Fruit fly (Drosophila melanogaster) whole organism, embryonic: ENCODE measurements around the gene Ser.
A peak's percentile ranks its signal among the peaks of the same experiment; 100 is the strongest.

Experiments
- Bgb ChIP-seq: fragments of 200-800 bp; sonication (Bioruptor generic); IDR thresholded peaks from 2 replicates; pipeline ENCODE4 v1.3.6; 2022; ENCODE audit warnings: missing biosample characterization, missing genetic modification characterization; ENCODE audit not compliant: partially characterized antibody
- CG10321 ChIP-seq: fragments of 200-800 bp; sonication (Bioruptor generic); IDR thresholded peaks from 2 replicates; pipeline ENCODE4 v1.3.6; 2022; ENCODE audit warnings: missing biosample characterization, missing genetic modification characterization
- CG10366 ChIP-seq: fragments of 200-800 bp; sonication (Bioruptor generic); IDR thresholded peaks from 2 replicates; pipeline ENCODE4 v1.3.6; 2022; ENCODE audit warnings: missing biosample characterization, missing genetic modification characterization
- CG12071 ChIP-seq: fragments of 200-800 bp; sonication (Bioruptor generic); optimal IDR thresholded peaks from 3 replicates; lab custom pipeline; 2018; ENCODE audit warnings: missing biosample characterization, mild to moderate bottlenecking, missing genetic modification characterization
- CG1233 ChIP-seq: fragments of 200-800 bp; sonication (Bioruptor generic); optimal IDR thresholded peaks from 4 replicates; lab custom pipeline; 2018; ENCODE audit warnings: missing biosample characterization, mild to moderate bottlenecking, missing genetic modification characterization
- CG14667 ChIP-seq: fragments of 200-800 bp; sonication (Bioruptor generic); IDR thresholded peaks from 2 replicates; pipeline ENCODE4 v1.3.6; 2022; ENCODE audit warnings: missing biosample characterization, missing genetic modification characterization
- CG16779 ChIP-seq: fragments of 200-800 bp; sonication (Bioruptor generic); IDR thresholded peaks from 2 replicates; pipeline ENCODE4 v1.3.6; 2022; ENCODE audit warnings: missing biosample characterization, missing genetic modification characterization
- CG31441 ChIP-seq: fragments of 200-800 bp; sonication (Bioruptor generic); IDR thresholded peaks from 2 replicates; pipeline ENCODE4 v1.3.6; 2022; ENCODE audit warnings: missing biosample characterization, missing genetic modification characterization
- CG34422 ChIP-seq: fragments of 200-800 bp; sonication (Bioruptor generic); IDR thresholded peaks from 3 replicates; pipeline ENCODE4 v1.3.6; 2022; ENCODE audit warnings: missing biosample characterization, missing genetic modification characterization
- CG3838 ChIP-seq: fragments of 200-800 bp; sonication (Bioruptor generic); optimal IDR thresholded peaks from 3 replicates; lab custom pipeline; 2016; ENCODE audit warnings: missing biosample characterization, missing genetic modification characterization
- CG4282 ChIP-seq: fragments of 200-800 bp; sonication (Bioruptor generic); optimal IDR thresholded peaks from 2 replicates; lab custom pipeline; 2016; ENCODE audit warnings: missing biosample characterization, missing genetic modification characterization
- CG4707 ChIP-seq: fragments of 200-800 bp; sonication (Bioruptor generic); optimal IDR thresholded peaks from 2 replicates; lab custom pipeline; 2018; ENCODE audit warnings: missing biosample characterization, mild to moderate bottlenecking, missing genetic modification characterization, moderate library complexity
- CG5180 ChIP-seq: fragments of 200-800 bp; sonication (Bioruptor generic); optimal IDR thresholded peaks from 3 replicates; lab custom pipeline; 2017; ENCODE audit warnings: missing biosample characterization, missing genetic modification characterization, mild to moderate bottlenecking, moderate library complexity, missing genetic modification reagents
- CG5245 ChIP-seq: fragments of 200-800 bp; sonication (Bioruptor generic); optimal IDR thresholded peaks from 3 replicates; lab custom pipeline; 2016; ENCODE audit warnings: missing biosample characterization, missing genetic modification characterization
- CG6272 ChIP-seq: fragments of 200-800 bp; sonication (Bioruptor generic); IDR thresholded peaks from 2 replicates; pipeline ENCODE4 v1.3.6; 2022; ENCODE audit warnings: missing biosample characterization, missing genetic modification characterization
- CG6654 ChIP-seq: fragments of 200-800 bp; sonication (Bioruptor generic); optimal IDR thresholded peaks from 2 replicates; lab custom pipeline; 2017; ENCODE audit warnings: missing biosample characterization, mild to moderate bottlenecking, missing genetic modification characterization
- CG9437 ChIP-seq: fragments of 200-800 bp; sonication (Bioruptor generic); optimal IDR thresholded peaks from 2 replicates; lab custom pipeline; 2018; ENCODE audit warnings: missing biosample characterization, mild to moderate bottlenecking, missing genetic modification characterization
- CrebB ChIP-seq: fragments of 200-800 bp; sonication (Bioruptor generic); optimal IDR thresholded peaks from 3 replicates; lab custom pipeline; 2018; ENCODE audit warnings: missing biosample characterization, mild to moderate bottlenecking, missing genetic modification characterization
- Drgx ChIP-seq: fragments of 200-800 bp; sonication (Bioruptor generic); IDR thresholded peaks from 2 replicates; pipeline ENCODE4 v1.3.6; 2022; ENCODE audit warnings: missing biosample characterization, missing genetic modification characterization
- ERR ChIP-seq: fragments of 200-800 bp; sonication (Bioruptor generic); optimal IDR thresholded peaks from 2 replicates; lab custom pipeline; 2016; ENCODE audit warnings: missing biosample characterization, missing genetic modification characterization
- HLH54F ChIP-seq: fragments of 200-800 bp; sonication (Bioruptor generic); optimal IDR thresholded peaks from 3 replicates; lab custom pipeline; 2016; ENCODE audit warnings: missing biosample characterization, missing genetic modification characterization
- Lpt ChIP-seq: fragments of >200 bp; optimal IDR thresholded peaks from 2 replicates; lab custom pipeline; 2018; ENCODE audit warnings: missing biosample characterization, missing genetic modification characterization
- Myb ChIP-seq: fragments of 200-800 bp; sonication (Bioruptor generic); optimal IDR thresholded peaks from 2 replicates; lab custom pipeline; 2016; ENCODE audit warnings: missing biosample characterization, missing genetic modification characterization
- Nf-YB ChIP-seq: fragments of 200-800 bp; sonication (Bioruptor generic); optimal IDR thresholded peaks from 3 replicates; lab custom pipeline; 2019; ENCODE audit warnings: missing biosample characterization, mild to moderate bottlenecking, missing genetic modification characterization, moderate library complexity
- Nf-YC ChIP-seq: fragments of 200-800 bp; optimal IDR thresholded peaks from 3 replicates; lab custom pipeline; 2019; ENCODE audit warnings: missing biosample characterization, mild to moderate bottlenecking, missing genetic modification characterization, moderate library complexity
- Oaz ChIP-seq: fragments of 200-800 bp; sonication (Bioruptor generic); IDR thresholded peaks from 2 replicates; pipeline ENCODE4 v1.3.6; 2022; ENCODE audit warnings: missing biosample characterization, missing genetic modification characterization
- Ravus ChIP-seq: fragments of 200-800 bp; sonication (Bioruptor generic); IDR thresholded peaks from 2 replicates; pipeline ENCODE4 v1.3.6; 2022; ENCODE audit warnings: missing biosample characterization, missing genetic modification characterization
- Rx ChIP-seq: fragments of 200-800 bp; sonication (Bioruptor generic); IDR thresholded peaks from 2 replicates; pipeline ENCODE4 v1.3.6; 2022; ENCODE audit warnings: missing biosample characterization, missing genetic modification characterization
- bbx ChIP-seq: fragments of 200-800 bp; sonication (Bioruptor generic); IDR thresholded peaks from 2 replicates; pipeline ENCODE4 v1.3.6; 2022; ENCODE audit warnings: missing biosample characterization, missing genetic modification characterization; ENCODE audit not compliant: partially characterized antibody
- btn ChIP-seq: fragments of 200-800 bp; sonication (Bioruptor generic); optimal IDR thresholded peaks from 2 replicates; lab custom pipeline; 2016; ENCODE audit warnings: missing biosample characterization, missing genetic modification characterization
- en ChIP-seq: fragments of 200-800 bp; sonication (Bioruptor generic); optimal IDR thresholded peaks from 2 replicates; lab custom pipeline; 2016; ENCODE audit warnings: missing biosample characterization, missing genetic modification characterization
- ftz-f1 ChIP-seq: fragments of 200-800 bp; sonication (Bioruptor generic); optimal IDR thresholded peaks from 2 replicates; lab custom pipeline; 2016; ENCODE audit warnings: missing biosample characterization, missing genetic modification characterization
- fu2 ChIP-seq: fragments of 200-800 bp; sonication (Bioruptor generic); optimal IDR thresholded peaks from 2 replicates; lab custom pipeline; 2016; ENCODE audit warnings: missing biosample characterization, missing genetic modification characterization
- kni ChIP-seq: fragments of 200-800 bp; sonication (Bioruptor generic); optimal IDR thresholded peaks from 3 replicates; lab custom pipeline; 2017; ENCODE audit warnings: mild to moderate bottlenecking, missing biosample characterization, missing genetic modification reagents, missing genetic modification characterization
- luna ChIP-seq: fragments of 200-800 bp; sonication (Bioruptor generic); optimal IDR thresholded peaks from 2 replicates; lab custom pipeline; 2016; ENCODE audit warnings: missing biosample characterization, missing genetic modification characterization
- maf-S ChIP-seq: fragments of 200-800 bp; sonication (Bioruptor generic); optimal IDR thresholded peaks from 2 replicates; lab custom pipeline; 2016; ENCODE audit warnings: missing biosample characterization, missing genetic modification characterization
- oc ChIP-seq: fragments of 200-800 bp; sonication (Bioruptor generic); optimal IDR thresholded peaks from 2 replicates; lab custom pipeline; 2018; ENCODE audit warnings: missing biosample characterization, mild to moderate bottlenecking, missing genetic modification characterization, moderate library complexity
- onecut ChIP-seq: fragments of 200-800 bp; sonication (Bioruptor generic); IDR thresholded peaks from 2 replicates; pipeline ENCODE4 v1.3.6; 2022; ENCODE audit warnings: missing biosample characterization, missing genetic modification characterization
- org-1 ChIP-seq: fragments of 200-800 bp; sonication (Bioruptor generic); optimal IDR thresholded peaks from 2 replicates; lab custom pipeline; 2017; ENCODE audit warnings: missing biosample characterization, missing genetic modification characterization
- pan ChIP-seq, 4 experiments: fragments of >200 bp in 3 of 4; fragments of 200-800 bp in 1 of 4; sonication (Bioruptor generic) in 1 of 4; optimal IDR thresholded peaks in 3 of 4; IDR thresholded peaks in 1 of 4; 2 replicates each; pipeline versions ENCODE4 v1.3.6 to Lab custom; 2017 to 2022; ENCODE audit warnings: missing biosample characterization in 2 of 4, missing genetic modification characterization in 2 of 4, mixed read lengths in 1 of 4
- pho ChIP-seq: fragments of 200-800 bp; sonication (Bioruptor generic); optimal IDR thresholded peaks from 2 replicates; lab custom pipeline; 2016; ENCODE audit warnings: missing biosample characterization, missing genetic modification characterization
- psq ChIP-seq: fragments of 200-800 bp; sonication (Bioruptor generic); optimal IDR thresholded peaks from 2 replicates; lab custom pipeline; 2017; ENCODE audit warnings: missing biosample characterization, missing genetic modification characterization
- repo ChIP-seq: fragments of 200-800 bp; sonication (Bioruptor generic); optimal IDR thresholded peaks from 2 replicates; lab custom pipeline; 2016; ENCODE audit warnings: missing biosample characterization, missing genetic modification characterization
- run ChIP-seq: fragments of 200-800 bp; sonication (Bioruptor generic); optimal IDR thresholded peaks from 3 replicates; lab custom pipeline; 2018; ENCODE audit warnings: missing biosample characterization, mild to moderate bottlenecking, missing genetic modification characterization
- sc ChIP-seq, 3 experiments: fragments of >200 bp in 2 of 3; fragments of 200-800 bp in 1 of 3; sonication (Bioruptor generic) in 1 of 3; optimal IDR thresholded peaks; 2 replicates in 2 of 3; 3 replicates in 1 of 3; lab custom pipeline; 2017; ENCODE audit warnings: mild to moderate bottlenecking in 1 of 3, missing biosample characterization in 1 of 3, missing genetic modification characterization in 1 of 3, missing genetic modification reagents in 1 of 3
- scrt ChIP-seq: fragments of 200-800 bp; sonication (Bioruptor generic); optimal IDR thresholded peaks from 2 replicates; lab custom pipeline; 2018; ENCODE audit warnings: missing biosample characterization, mild to moderate bottlenecking, missing genetic modification characterization, moderate library complexity
- sima ChIP-seq: fragments of 200-800 bp; sonication (Bioruptor generic); optimal IDR thresholded peaks from 2 replicates; lab custom pipeline; 2016; ENCODE audit warnings: missing biosample characterization, missing genetic modification characterization
- stc ChIP-seq: fragments of 200-800 bp; sonication (Bioruptor generic); IDR thresholded peaks from 2 replicates; pipeline ENCODE4 v1.3.6; 2022; ENCODE audit warnings: missing biosample characterization, missing genetic modification characterization
- tin ChIP-seq: fragments of 200-800 bp; sonication (Bioruptor generic); optimal IDR thresholded peaks from 3 replicates; lab custom pipeline; 2016; ENCODE audit warnings: missing biosample characterization, missing genetic modification characterization

Ser gene

DNA sequence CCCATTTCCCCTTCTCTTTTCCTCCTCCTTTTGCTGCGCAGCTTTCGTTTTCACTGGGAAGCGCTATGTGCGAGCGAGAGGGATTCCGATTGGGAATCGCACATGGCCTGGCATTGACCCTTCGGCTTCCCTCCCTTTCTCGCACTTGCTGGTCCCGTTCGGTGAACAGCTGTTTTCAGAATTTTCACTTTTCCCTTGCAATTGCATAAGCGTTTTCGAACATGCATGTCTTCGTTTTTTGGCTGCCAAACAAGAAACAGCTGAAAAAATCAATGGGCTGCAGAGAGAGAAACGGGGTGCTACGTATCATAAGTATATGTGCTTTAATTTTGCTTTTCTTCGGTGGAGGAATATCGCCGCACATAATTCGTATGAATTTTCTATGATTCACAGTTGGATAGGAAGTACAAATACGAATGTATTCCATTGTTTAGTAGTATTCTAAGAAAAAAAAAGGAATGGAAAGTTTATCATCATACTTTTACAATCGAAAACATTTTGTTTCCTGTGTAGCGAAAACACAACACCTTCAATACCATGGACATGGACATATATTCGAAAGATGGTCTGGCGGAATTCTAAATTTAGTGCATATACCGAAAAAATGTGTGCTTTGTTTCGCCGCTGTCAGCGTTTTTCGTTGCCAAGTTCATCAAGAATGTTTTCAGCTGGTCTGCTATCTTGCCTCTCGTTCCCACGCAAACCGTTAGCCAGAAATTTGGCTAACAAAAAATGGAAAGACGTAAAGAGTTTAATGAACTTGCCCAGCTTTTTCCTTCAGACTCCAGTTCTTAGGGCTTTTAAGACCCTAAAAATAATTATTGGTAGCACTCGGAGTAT is 41.7 kb downstream of the Ser start (continued):
- TF ChIP-seq kni (GFP tag; lab: Kevin White, UChicago) = no peak
- no peak for TF ChIP-seq sima (GFP tag; lab: Kevin White, UChicago)
- no peak for TF ChIP-seq CG16779 (GFP tag; lab: Robert Waterston, UW)
- TF ChIP-seq CG10366 = 0 out of 2 replicates have a peak, but pooled peaks have one; percentile 18
- TF ChIP-seq stc (GFP tag; lab: Robert Waterston, UW) = 0 out of 2 replicates have a peak, but pooled peaks have one; percentile 28
- TF ChIP-seq CG4282 (GFP tag; lab: Kevin White, UChicago) = no peak
- TF ChIP-seq Nf-YC (tag; lab: Kevin White, UChicago) = peak; percentile 19
- TF ChIP-seq Rx (GFP tag; lab: Robert Waterston, UW) = no peak
- peak; percentile 34 for TF ChIP-seq org-1 (GFP tag; lab: Kevin White, UChicago)
- TF ChIP-seq CrebB (tag; lab: Kevin White, UChicago) = no peak
- TF ChIP-seq CG34422 = no peak
- no peak for TF ChIP-seq Oaz (GFP tag; lab: Robert Waterston, UW)
- peak; percentile 49 for TF ChIP-seq Myb (GFP tag; lab: Kevin White, UChicago)
- TF ChIP-seq CG3838 (GFP tag; lab: Kevin White, UChicago) = no peak
- peak; percentile 40 for TF ChIP-seq CG12071 (GFP tag; lab: Kevin White, UChicago)
- TF ChIP-seq CG6654 = no peak
- TF ChIP-seq CG31441 (GFP tag; lab: Robert Waterston, UW) = peak; percentile 58
- no peak for TF ChIP-seq oc (tag; lab: Kevin White, UChicago)
- no peak for TF ChIP-seq CG10321
- TF ChIP-seq scrt (GFP tag; lab: Kevin White, UChicago) = no peak
- TF ChIP-seq CG9437 (GFP tag; lab: Kevin White, UChicago) = peak; percentile 43
- no peak for TF ChIP-seq run (tag; lab: Kevin White, UChicago)
- peak; percentile 37 for TF ChIP-seq fu2 (GFP tag; lab: Kevin White, UChicago)
- TF ChIP-seq Nf-YB (GFP tag; lab: Kevin White, UChicago) = peak; percentile 15
- TF ChIP-seq bbx (GFP tag; lab: Robert Waterston, UW) = no peak
- TF ChIP-seq CG5180 (GFP tag; lab: Kevin White, UChicago) = no peak
- TF ChIP-seq CG4707 (GFP tag; lab: Kevin White, UChicago) = no peak
- TF ChIP-seq luna (GFP tag; lab: Kevin White, UChicago) = no peak
- no peak for TF ChIP-seq repo
- TF ChIP-seq HLH54F (GFP tag; lab: Kevin White, UChicago) = peak; percentile 30
- TF ChIP-seq btn = no peak
- peak; percentile 30 for TF ChIP-seq pho (GFP tag; lab: Kevin White, UChicago)
- TF ChIP-seq Bgb (GFP tag; lab: Robert Waterston, UW) = no peak
- TF ChIP-seq Drgx = peak; percentile 21; the same call in 1 of the 2 replicates
- TF ChIP-seq CG1233 (GFP tag; lab: Kevin White, UChicago) = peak; percentile 42
- peak; percentile 90 for TF ChIP-seq onecut (GFP tag; lab: Robert Waterston, UW)
- no peak for TF ChIP-seq ftz-f1 (GFP tag; lab: Kevin White, UChicago)
- TF ChIP-seq ERR (GFP tag; lab: Kevin White, UChicago) = no peak
- no peak for TF ChIP-seq sc (optimal IDR thresholded peaks at IDR 0.05; lab: Kevin White, UChicago)
- no peak for TF ChIP-seq sc (GFP tag; optimal IDR thresholded peaks at IDR 0.05; lab: Kevin White, UChicago)
- no peak for TF ChIP-seq CG6272 (GFP tag; lab: Robert Waterston, UW)
- no peak for TF ChIP-seq tin (GFP tag; lab: Kevin White, UChicago)
- TF ChIP-seq maf-S = no peak
- peak; percentile 11 for TF ChIP-seq psq
- TF ChIP-seq CG5245 = no peak
- TF ChIP-seq Lpt (GFP tag; lab: Kevin White, UChicago) = no peak
- TF ChIP-seq pan (optimal IDR thresholded peaks at IDR 0.05; lab: Kevin White, UChicago) = no peak
- TF ChIP-seq pan (GFP tag; optimal IDR thresholded peaks at IDR 0.05 in 1 of 2, IDR thresholded peaks at IDR 0.05 in 1 of 2) = peak in 1 of 2 experiments; percentile 13
- no peak; the same call in 1 of the 2 replicates for TF ChIP-seq Ravus (GFP tag; lab: Robert Waterston, UW)
- no peak for TF ChIP-seq CG14667
- TF ChIP-seq en (GFP tag; lab: Kevin White, UChicago) = no peak
